Worm (Caenorhabditis elegans) whole organism, L2 larva: ENCODE data around the gene ttr-50.

Experiments
- egl-27 ChIP-seq: sonication (generic microtip); optimal IDR thresholded peaks from 3 replicates; lab custom pipeline; 2017; ENCODE audit warnings: missing biosample characterization, missing genetic modification reagents, missing genetic modification characterization
- fos-1 ChIP-seq: fragments of 150-350 bp; optimal IDR thresholded peaks from 2 replicates; lab custom pipeline; 2014; ENCODE audit warnings: missing biosample characterization, missing genetic modification characterization
- nhr-11 ChIP-seq: fragments of 150-350 bp; optimal IDR thresholded peaks from 2 replicates; lab custom pipeline; 2014; ENCODE audit warnings: missing biosample characterization, missing genetic modification characterization
- nhr-12 ChIP-seq: fragments of 150-350 bp; optimal IDR thresholded peaks from 2 replicates; lab custom pipeline; 2014; ENCODE audit warnings: missing biosample characterization, missing genetic modification characterization
- nhr-77 ChIP-seq: fragments of 150-350 bp; optimal IDR thresholded peaks from 2 replicates; lab custom pipeline; 2014; ENCODE audit warnings: missing biosample characterization, missing genetic modification characterization
- unc-39 ChIP-seq: fragments of 150-350 bp; optimal IDR thresholded peaks from 2 replicates; lab custom pipeline; 2014; ENCODE audit warnings: missing biosample characterization, missing genetic modification characterization
- unc-62 ChIP-seq: fragments of 150-350 bp; optimal IDR thresholded peaks from 2 replicates; lab custom pipeline; 2014; ENCODE audit warnings: missing biosample characterization, missing genetic modification reagents, missing genetic modification characterization
- ztf-4 ChIP-seq: fragments of 150-350 bp; optimal IDR thresholded peaks from 2 replicates; lab custom pipeline; 2014; ENCODE audit warnings: missing biosample characterization, missing genetic modification characterization

- TF ChIP-seq fos-1 (tag; lab: Kevin White, UChicago) (no peak), ztf-4 (tag; lab: Kevin White, UChicago) (no peak), unc-39 (tag; lab: Kevin White, UChicago) (no peak), unc-62 (no peak), nhr-11 (tag; lab: Kevin White, UChicago) (no peak), nhr-77 (tag; lab: Kevin White, UChicago) (no peak), egl-27 (tag; lab: Kevin White, UChicago) (no peak), nhr-12 (tag; lab: Kevin White, UChicago) (no peak)
Observed at ce11 chrIV:11627847-11628246, 13.0 kb downstream of the ttr-50 start, which contains the start of gene lys-6.
